Fruit fly (Drosophila melanogaster) whole organism, embryonic: ENCODE data around the gene CG18581.
A peak's percentile ranks its signal among the peaks of the same experiment; 100 is the strongest.

ENCODE experiments used
- Atf3 ChIP-seq: fragments of 200-800 bp; sonication (Bioruptor generic); optimal IDR thresholded peaks from 3 replicates; lab custom pipeline; 2016; ENCODE audit warnings: missing biosample characterization, missing genetic modification characterization
- Awh ChIP-seq: fragments of 200-800 bp; sonication (Bioruptor generic); IDR thresholded peaks from 2 replicates; pipeline ENCODE4, ENCODE4 v1.3.6; 2022; ENCODE audit warnings: missing biosample characterization, missing genetic modification characterization
- CG10565 ChIP-seq: fragments of 200-800 bp; sonication (Bioruptor generic); optimal IDR thresholded peaks from 3 replicates; lab custom pipeline; 2016; ENCODE audit warnings: missing biosample characterization, mild to moderate bottlenecking, missing genetic modification characterization
- CG10979 ChIP-seq: fragments of 200-800 bp; sonication (Bioruptor generic); optimal IDR thresholded peaks from 2 replicates; lab custom pipeline; 2018; ENCODE audit warnings: missing biosample characterization, mild to moderate bottlenecking, missing genetic modification characterization, moderate library complexity
- CG11504 ChIP-seq: fragments of 200-800 bp; sonication (Bioruptor generic); optimal IDR thresholded peaks from 3 replicates; lab custom pipeline; 2019; ENCODE audit warnings: missing biosample characterization, mild to moderate bottlenecking, missing genetic modification characterization, moderate library complexity
- CG12391 ChIP-seq: fragments of 200-800 bp; sonication (Bioruptor generic); optimal IDR thresholded peaks from 3 replicates; lab custom pipeline; 2018; ENCODE audit warnings: missing biosample characterization, mild to moderate bottlenecking, missing genetic modification characterization, moderate library complexity
- CG17361 ChIP-seq: fragments of 200-800 bp; sonication (Bioruptor generic); IDR thresholded peaks from 3 replicates; pipeline ENCODE4 v1.3.6; 2022; ENCODE audit warnings: missing biosample characterization, missing genetic modification characterization
- CG17912 ChIP-seq: fragments of 200-800 bp; sonication (Bioruptor generic); optimal IDR thresholded peaks from 2 replicates; lab custom pipeline; 2018; ENCODE audit warnings: missing biosample characterization, mild to moderate bottlenecking, missing genetic modification characterization
- CG18011 ChIP-seq: fragments of 200-800 bp; sonication (Bioruptor generic); optimal IDR thresholded peaks from 2 replicates; lab custom pipeline; 2017; ENCODE audit warnings: missing biosample characterization, missing genetic modification characterization, mild to moderate bottlenecking, moderate library complexity, missing genotype
- CG31441 ChIP-seq: fragments of 200-800 bp; sonication (Bioruptor generic); IDR thresholded peaks from 2 replicates; pipeline ENCODE4 v1.3.6; 2022; ENCODE audit warnings: missing biosample characterization, missing genetic modification characterization
- CG32772 ChIP-seq: fragments of 200-800 bp; sonication (Bioruptor generic); IDR thresholded peaks from 2 replicates; pipeline ENCODE4 v1.3.6; 2022; ENCODE audit warnings: missing biosample characterization, missing genetic modification characterization
- CG3281 ChIP-seq: fragments of 200-800 bp; sonication (Bioruptor generic); optimal IDR thresholded peaks from 3 replicates; lab custom pipeline; 2017; ENCODE audit warnings: missing biosample characterization, mild to moderate bottlenecking, missing genetic modification characterization
- CG3838 ChIP-seq: fragments of 200-800 bp; sonication (Bioruptor generic); optimal IDR thresholded peaks from 3 replicates; lab custom pipeline; 2016; ENCODE audit warnings: missing biosample characterization, missing genetic modification characterization
- CG4424 ChIP-seq: fragments of 200-800 bp; sonication (Bioruptor generic); optimal IDR thresholded peaks from 3 replicates; lab custom pipeline; 2016; ENCODE audit warnings: missing biosample characterization, missing genetic modification characterization
- CG4820 ChIP-seq: fragments of 200-800 bp; sonication (Bioruptor generic); optimal IDR thresholded peaks from 3 replicates; lab custom pipeline; 2016; ENCODE audit warnings: missing biosample characterization, missing genetic modification characterization
- CG6272 ChIP-seq: fragments of 200-800 bp; sonication (Bioruptor generic); IDR thresholded peaks from 2 replicates; pipeline ENCODE4 v1.3.6; 2022; ENCODE audit warnings: missing biosample characterization, missing genetic modification characterization
- CG6654 ChIP-seq: fragments of 200-800 bp; sonication (Bioruptor generic); optimal IDR thresholded peaks from 2 replicates; lab custom pipeline; 2017; ENCODE audit warnings: missing biosample characterization, mild to moderate bottlenecking, missing genetic modification characterization
- CG7357 ChIP-seq: fragments of 200-800 bp; sonication (Bioruptor generic); IDR thresholded peaks from 3 replicates; pipeline ENCODE4 v1.3.6; 2022; ENCODE audit warnings: missing biosample characterization, missing genetic modification characterization
- CG7556 ChIP-seq: fragments of 200-800 bp; sonication (Bioruptor generic); optimal IDR thresholded peaks from 2 replicates; lab custom pipeline; 2017; ENCODE audit warnings: missing biosample characterization, mild to moderate bottlenecking, missing genetic modification characterization
- CTCF ChIP-seq: fragments of 200-800 bp; sonication (Bioruptor generic); optimal IDR thresholded peaks from 2 replicates; lab custom pipeline; 2017; ENCODE audit warnings: missing biosample characterization, mild to moderate bottlenecking, missing genetic modification characterization, moderate library complexity
- Deaf1 ChIP-seq: fragments of 200-800 bp; optimal IDR thresholded peaks from 3 replicates; lab custom pipeline; 2019; ENCODE audit warnings: missing biosample characterization, mild to moderate bottlenecking, missing genetic modification characterization, moderate library complexity
- Doc3 ChIP-seq: fragments of 200-800 bp; sonication (Bioruptor generic); IDR thresholded peaks from 3 replicates; pipeline ENCODE4 v1.3.6; 2022; ENCODE audit warnings: missing biosample characterization, missing genetic modification characterization; ENCODE audit not compliant: partially characterized antibody
- Drgx ChIP-seq: fragments of 200-800 bp; sonication (Bioruptor generic); IDR thresholded peaks from 2 replicates; pipeline ENCODE4 v1.3.6; 2022; ENCODE audit warnings: missing biosample characterization, missing genetic modification characterization
- E2f1 ChIP-seq: fragments of 200-800 bp; sonication (Bioruptor generic); IDR thresholded peaks from 2 replicates; pipeline ENCODE4 v1.3.6; 2022; ENCODE audit warnings: missing biosample characterization, missing genetic modification characterization
- Ets97D ChIP-seq: fragments of 200-800 bp; sonication (Bioruptor generic); optimal IDR thresholded peaks from 3 replicates; lab custom pipeline; 2016; ENCODE audit warnings: missing biosample characterization, missing genetic modification characterization
- HLH3B ChIP-seq: fragments of 200-800 bp; sonication (Bioruptor generic); IDR thresholded peaks from 2 replicates; pipeline ENCODE4 v1.3.6; 2022; ENCODE audit warnings: missing biosample characterization, missing genetic modification characterization
- NK7.1 ChIP-seq: fragments of 200-800 bp; sonication (Bioruptor generic); optimal IDR thresholded peaks from 3 replicates; lab custom pipeline; 2016; ENCODE audit warnings: missing biosample characterization, missing genetic modification characterization
- Sox102F ChIP-seq: fragments of 200-800 bp; sonication (Bioruptor generic); optimal IDR thresholded peaks from 2 replicates; lab custom pipeline; 2018; ENCODE audit warnings: missing biosample characterization, mild to moderate bottlenecking, missing genetic modification characterization, moderate library complexity
- Xrp1 ChIP-seq: fragments of 200-800 bp; sonication (Bioruptor generic); IDR thresholded peaks from 2 replicates; pipeline ENCODE4 v1.3.6; 2022; ENCODE audit warnings: missing biosample characterization, missing genetic modification characterization
- al ChIP-seq: fragments of 200-800 bp; sonication (Bioruptor generic); IDR thresholded peaks from 2 replicates; pipeline ENCODE4 v1.3.6; 2022; ENCODE audit warnings: missing biosample characterization, missing genetic modification characterization
- ash1 ChIP-seq: fragments of 200-800 bp; sonication (Bioruptor generic); optimal IDR thresholded peaks from 2 replicates; lab custom pipeline; 2018; ENCODE audit warnings: missing biosample characterization, mild to moderate bottlenecking, missing genetic modification characterization
- ato ChIP-seq: fragments of 200-800 bp; sonication (Bioruptor generic); IDR thresholded peaks from 2 replicates; pipeline ENCODE4 v1.3.6; 2022; ENCODE audit warnings: missing biosample characterization, missing genetic modification characterization; ENCODE audit not compliant: partially characterized antibody
- br ChIP-seq: fragments of >200 bp; optimal IDR thresholded peaks from 2 replicates; lab custom pipeline; 2017
- corto ChIP-seq: fragments of 200-800 bp; sonication (Bioruptor generic); optimal IDR thresholded peaks from 2 replicates; lab custom pipeline; 2016; ENCODE audit warnings: missing biosample characterization, mild to moderate bottlenecking, missing genetic modification characterization, moderate library complexity
- dmrt99B ChIP-seq: fragments of 200-800 bp; sonication (Bioruptor generic); optimal IDR thresholded peaks from 2 replicates; lab custom pipeline; 2018; ENCODE audit warnings: missing biosample characterization, mild to moderate bottlenecking, missing genetic modification characterization, moderate library complexity
- dpn ChIP-seq, 2 experiments: fragments of 200-800 bp; sonication (Bioruptor generic); optimal IDR thresholded peaks; 3 replicates each; lab custom pipeline; 2016; ENCODE audit warnings: missing biosample characterization in 2 of 2, missing genetic modification characterization in 2 of 2
- gce ChIP-seq: fragments of 200-800 bp; sonication (Bioruptor generic); IDR thresholded peaks from 3 replicates; pipeline ENCODE4 v1.3.6; 2022; ENCODE audit warnings: missing biosample characterization, missing genetic modification characterization
- gsb ChIP-seq: fragments of 200-800 bp; sonication (Bioruptor generic); IDR thresholded peaks from 2 replicates; pipeline ENCODE4 v1.3.6; 2022; ENCODE audit warnings: missing biosample characterization, missing genetic modification characterization
- h ChIP-seq: fragments of >200 bp; optimal IDR thresholded peaks from 2 replicates; lab custom pipeline; 2017
- hb ChIP-seq: fragments of 200-800 bp; sonication (Bioruptor generic); IDR thresholded peaks from 3 replicates; pipeline ENCODE4 v1.3.6; 2022; ENCODE audit warnings: missing biosample characterization, missing genetic modification characterization; ENCODE audit not compliant: partially characterized antibody
- hkb ChIP-seq, 2 experiments: fragments of 200-800 bp in 1 of 2; fragments of >200 bp in 1 of 2; sonication (Bioruptor generic) in 1 of 2; IDR thresholded peaks in 1 of 2; optimal IDR thresholded peaks in 1 of 2; 2 replicates each; pipeline versions ENCODE4 v1.3.6 to Lab custom; 2017 to 2022; ENCODE audit warnings: missing biosample characterization in 1 of 2, missing genetic modification characterization in 1 of 2
- jing ChIP-seq: fragments of 200-800 bp; sonication (Bioruptor generic); optimal IDR thresholded peaks from 2 replicates; lab custom pipeline; 2018; ENCODE audit warnings: missing biosample characterization, mild to moderate bottlenecking, missing genetic modification characterization
- lab ChIP-seq: fragments of 200-800 bp; sonication (Bioruptor generic); optimal IDR thresholded peaks from 3 replicates; lab custom pipeline; 2017; ENCODE audit warnings: missing biosample characterization, missing genetic modification characterization, mild to moderate bottlenecking, moderate library complexity, missing genetic modification reagents
- lola ChIP-seq, 3 experiments: fragments of >200 bp in 2 of 3; fragments of 200-800 bp in 1 of 3; sonication (Bioruptor generic) in 1 of 3; optimal IDR thresholded peaks; 2 replicates each; lab custom pipeline; 2017 to 2019; ENCODE audit warnings: missing biosample characterization in 3 of 3, missing genetic modification characterization in 3 of 3, mild to moderate bottlenecking in 1 of 3, moderate library complexity in 1 of 3
- nerfin-1 ChIP-seq: fragments of 200-800 bp; sonication (Bioruptor generic); optimal IDR thresholded peaks from 3 replicates; lab custom pipeline; 2019; ENCODE audit warnings: missing biosample characterization, mild to moderate bottlenecking, missing genetic modification characterization, moderate library complexity
- pan ChIP-seq, 4 experiments: fragments of >200 bp in 3 of 4; fragments of 200-800 bp in 1 of 4; sonication (Bioruptor generic) in 1 of 4; optimal IDR thresholded peaks in 3 of 4; IDR thresholded peaks in 1 of 4; 2 replicates each; pipeline versions ENCODE4 v1.3.6 to Lab custom; 2017 to 2022; ENCODE audit warnings: missing biosample characterization in 2 of 4, missing genetic modification characterization in 2 of 4, mixed read lengths in 1 of 4
- phol ChIP-seq: fragments of 200-800 bp; sonication (Bioruptor generic); optimal IDR thresholded peaks from 3 replicates; lab custom pipeline; 2018; ENCODE audit warnings: missing biosample characterization, mild to moderate bottlenecking, missing genetic modification characterization, moderate library complexity
- pros ChIP-seq: fragments of 200-800 bp; sonication (Bioruptor generic); optimal IDR thresholded peaks from 3 replicates; lab custom pipeline; 2019; ENCODE audit warnings: missing biosample characterization, mild to moderate bottlenecking, missing genetic modification characterization, moderate library complexity
- row ChIP-seq: fragments of 200-800 bp; sonication (Bioruptor generic); IDR thresholded peaks from 3 replicates; pipeline ENCODE4 v1.3.6; 2022; ENCODE audit warnings: missing biosample characterization, missing genetic modification characterization
- sr ChIP-seq: fragments of 200-800 bp; sonication (Bioruptor generic); IDR thresholded peaks from 3 replicates; pipeline ENCODE4 v1.3.6; 2022; ENCODE audit warnings: missing biosample characterization, missing genetic modification characterization
- ttk ChIP-seq: fragments of 200-800 bp; sonication (Bioruptor generic); IDR thresholded peaks from 2 replicates; pipeline ENCODE4 v2.1.2; 2022; ENCODE audit warnings: missing biosample characterization, missing genetic modification characterization

The CG18581 gene

DNA sequence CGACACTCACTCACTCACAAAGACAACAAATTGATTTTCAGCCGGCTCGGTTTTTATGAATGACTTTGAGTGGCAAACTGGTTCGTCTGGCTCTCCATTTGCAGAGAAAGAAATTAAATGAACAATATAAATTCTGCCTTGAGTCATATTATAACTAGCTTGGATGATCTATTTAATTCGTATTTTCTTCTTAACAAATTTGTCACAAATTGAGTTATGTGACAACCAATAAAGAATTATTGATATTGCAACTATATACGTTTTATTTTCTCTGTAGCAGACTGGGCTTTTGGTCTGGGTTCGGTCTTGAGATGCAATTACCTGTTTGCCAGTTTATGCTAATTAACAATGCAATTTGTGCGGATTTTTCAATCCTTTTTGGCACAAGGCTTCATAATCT is 43.2 kb downstream of the CG18581 start:
- no peak for TF ChIP-seq hb
- TF ChIP-seq Atf3 (GFP tag; lab: Kevin White, UChicago) = no peak
- no peak for TF ChIP-seq sr (GFP tag; lab: Robert Waterston, UW)
- no peak for TF ChIP-seq CG10565
- no peak for TF ChIP-seq CTCF (GFP tag; lab: Kevin White, UChicago)
- TF ChIP-seq CG7556 (GFP tag; lab: Kevin White, UChicago) = no peak
- TF ChIP-seq Drgx (GFP tag; lab: Robert Waterston, UW) = peak; percentile 92
- TF ChIP-seq ato (GFP tag; lab: Robert Waterston, UW) = no peak
- no peak for TF ChIP-seq CG4820
- peak; percentile 9 for TF ChIP-seq CG12391 (tag; lab: Kevin White, UChicago)
- TF ChIP-seq E2f1 (GFP tag; lab: Robert Waterston, UW) = no peak
- peak; percentile 39; the same call in 1 of the 2 replicates for TF ChIP-seq CG32772 (GFP tag; lab: Robert Waterston, UW)
- peak; percentile 53; the same call in 1 of the 2 replicates for TF ChIP-seq Xrp1 (GFP tag; lab: Robert Waterston, UW)
- TF ChIP-seq Ets97D (GFP tag; lab: Kevin White, UChicago) = no peak
- TF ChIP-seq pros (GFP tag; lab: Kevin White, UChicago) = no peak
- no peak for TF ChIP-seq NK7.1 (GFP tag; lab: Kevin White, UChicago)
- TF ChIP-seq CG3838 = no peak
- no peak for TF ChIP-seq gce (GFP tag; lab: Robert Waterston, UW)
- TF ChIP-seq CG31441 (GFP tag; lab: Robert Waterston, UW) = peak; percentile 22; the same call in 1 of the 2 replicates
- TF ChIP-seq CG18011 (GFP tag; lab: Kevin White, UChicago) = no peak
- TF ChIP-seq Doc3 (GFP tag; lab: Robert Waterston, UW) = no peak
- TF ChIP-seq Sox102F (GFP tag; lab: Kevin White, UChicago) = peak; percentile 46
- TF ChIP-seq hkb (optimal IDR thresholded peaks at IDR 0.05; lab: Kevin White, UChicago) = no peak
- TF ChIP-seq hkb (GFP tag; IDR thresholded peaks at IDR 0.05; lab: Robert Waterston, UW) = 0 out of 2 replicates have a peak, but pooled peaks have one; percentile 29
- TF ChIP-seq corto (GFP tag; lab: Kevin White, UChicago) = no peak
- TF ChIP-seq al (GFP tag; lab: Robert Waterston, UW) = no peak
- TF ChIP-seq CG6654 = no peak
- TF ChIP-seq h (lab: Kevin White, UChicago) = no peak
- peak; percentile 35 for TF ChIP-seq CG11504 (tag; lab: Kevin White, UChicago)
- TF ChIP-seq jing = no peak
- peak; percentile 52; the same call in 1 of the 2 replicates for TF ChIP-seq ttk (GFP tag; lab: Robert Waterston, UW)
- TF ChIP-seq dpn (GFP tag; optimal IDR thresholded peaks at IDR 0.05; lab: Kevin White, UChicago) = no peak
- TF ChIP-seq dmrt99B (tag; lab: Kevin White, UChicago) = peak; percentile 18
- peak; percentile 36; the same call in 1 of the 3 replicates for TF ChIP-seq row (GFP tag; lab: Robert Waterston, UW)
- TF ChIP-seq br (lab: Kevin White, UChicago) = no peak
- no peak for TF ChIP-seq CG6272 (GFP tag; lab: Robert Waterston, UW)
- TF ChIP-seq CG10979 = peak; percentile 25
- TF ChIP-seq HLH3B (GFP tag; lab: Robert Waterston, UW) = no peak
- TF ChIP-seq pan (optimal IDR thresholded peaks at IDR 0.05; lab: Kevin White, UChicago) = no peak
- TF ChIP-seq pan (GFP tag; optimal IDR thresholded peaks at IDR 0.05 in 1 of 2, IDR thresholded peaks at IDR 0.05 in 1 of 2) = peak in 1 of 2 experiments; percentile 59
- TF ChIP-seq CG17361 (GFP tag; lab: Robert Waterston, UW) = 0 out of 3 replicates have a peak, but pooled peaks have one; percentile 30
- TF ChIP-seq Deaf1 = no peak
- no peak for TF ChIP-seq ash1
- TF ChIP-seq phol (tag; lab: Kevin White, UChicago) = peak; percentile 15
- no peak for TF ChIP-seq CG3281
- no peak for TF ChIP-seq CG17912 (GFP tag; lab: Kevin White, UChicago)
- TF ChIP-seq CG7357 (GFP tag; lab: Robert Waterston, UW) = no peak
- no peak for TF ChIP-seq CG4424 (GFP tag; lab: Kevin White, UChicago)
- no peak for TF ChIP-seq lola (GFP tag; optimal IDR thresholded peaks at IDR 0.05; lab: Kevin White, UChicago)
- no peak for TF ChIP-seq Awh
- no peak for TF ChIP-seq lab (GFP tag; lab: Kevin White, UChicago)
- no peak for TF ChIP-seq gsb (GFP tag; lab: Robert Waterston, UW)
- no peak for TF ChIP-seq nerfin-1 (tag; lab: Kevin White, UChicago)
